Worm (Caenorhabditis elegans) whole organism, L4 larva: ENCODE measurements around the gene C16A3.2.

Source experiments
- F26F4.8 ChIP-seq: fragments of 200-800 bp; sonication (Bioruptor generic); conservative IDR thresholded peaks from 2 replicates; pipeline ENCODE4 v1.3.6; 2022; ENCODE audit warnings: missing genetic modification characterization, missing compliant biosample characterization
- F49E8.2 ChIP-seq: sonication (generic microtip); optimal IDR thresholded peaks from 2 replicates; lab custom pipeline; 2016; ENCODE audit warnings: missing compliant biosample characterization, mild to moderate bottlenecking, missing genetic modification characterization, borderline replicate concordance
- R02D3.7 ChIP-seq: fragments of 150-350 bp; sonication (generic microtip); optimal IDR thresholded peaks from 3 replicates; lab custom pipeline; 2014; ENCODE audit warnings: missing biosample characterization, missing genetic modification characterization
- T26A8.4 ChIP-seq: fragments of 200-800 bp; sonication (Bioruptor generic); IDR thresholded peaks from 2 replicates; pipeline ENCODE4 v1.3.6; 2022; ENCODE audit warnings: missing genetic modification characterization, missing compliant biosample characterization
- Y48G9A.11 ChIP-seq: fragments of 200-800 bp; sonication (Bioruptor generic); IDR thresholded peaks from 2 replicates; pipeline ENCODE4 v1.3.6; 2022; ENCODE audit warnings: missing genetic modification reagents, missing genetic modification characterization, missing compliant biosample characterization
- Y5F2A.4 ChIP-seq: fragments of 200-800 bp; sonication (Bioruptor generic); optimal IDR thresholded peaks from 2 replicates; lab custom pipeline; 2018; ENCODE audit warnings: mild to moderate bottlenecking, missing genetic modification characterization, missing compliant biosample characterization
- ZK337.2 ChIP-seq: fragments of 200-800 bp; sonication (Bioruptor generic); IDR thresholded peaks from 2 replicates; pipeline ENCODE4 v1.3.6; 2022; ENCODE audit warnings: missing genetic modification reagents, missing genetic modification characterization, missing compliant biosample characterization
- ZK546.5 ChIP-seq, 2 experiments: sonication (generic microtip); optimal IDR thresholded peaks; 2 replicates each; lab custom pipeline; 2017; ENCODE audit warnings: missing biosample characterization in 2 of 2, missing genetic modification characterization in 2 of 2
- aly-2 ChIP-seq: sonication (generic microtip); optimal IDR thresholded peaks from 2 replicates; lab custom pipeline; 2018; ENCODE audit warnings: missing biosample characterization, missing genetic modification characterization
- ama-1 ChIP-seq: fragments of 150-350 bp; optimal IDR thresholded peaks from 2 replicates; lab custom pipeline; 2014; ENCODE audit warnings: inconsistent platforms, mixed read lengths
- arid-1 ChIP-seq: fragments of 200-800 bp; sonication (Bioruptor generic); conservative IDR thresholded peaks from 2 replicates; pipeline ENCODE4 v1.3.6; 2022; ENCODE audit warnings: missing genetic modification reagents, missing genetic modification characterization, missing compliant biosample characterization
- ceh-20 ChIP-seq: fragments of 200-800 bp; sonication (Bioruptor generic); IDR thresholded peaks from 2 replicates; pipeline ENCODE4 v1.3.6; 2022; ENCODE audit warnings: missing genetic modification reagents, missing genetic modification characterization, missing compliant biosample characterization
- ces-1 ChIP-seq: fragments of 150-350 bp; sonication (generic microtip); optimal IDR thresholded peaks from 4 replicates; lab custom pipeline; 2014; ENCODE audit warnings: missing biosample characterization, missing genetic modification reagents, missing genetic modification characterization
- cey-2 ChIP-seq: sonication (generic microtip); optimal IDR thresholded peaks from 3 replicates; lab custom pipeline; 2017; ENCODE audit warnings: missing genetic modification characterization, mild to moderate bottlenecking, missing compliant biosample characterization, antibody characterized with exemption, borderline replicate concordance; ENCODE audit not compliant: insufficient read depth
- ctbp-1 ChIP-seq: fragments of 200-800 bp; sonication (Bioruptor generic); IDR thresholded peaks from 2 replicates; pipeline ENCODE4 v1.3.6; 2022; ENCODE audit warnings: missing genetic modification reagents, missing genetic modification characterization, missing compliant biosample characterization
- daf-12 ChIP-seq: fragments of 150-350 bp; optimal IDR thresholded peaks from 2 replicates; lab custom pipeline; 2014; ENCODE audit warnings: missing biosample characterization, missing genetic modification reagents, missing genetic modification characterization
- daf-19 ChIP-seq: fragments of 200-800 bp; sonication (Bioruptor generic); conservative IDR thresholded peaks from 2 replicates; pipeline ENCODE4 v1.3.6; 2022; ENCODE audit warnings: missing genetic modification characterization, missing compliant biosample characterization
- dmd-6 ChIP-seq: fragments of 200-800 bp; sonication (Bioruptor generic); IDR thresholded peaks from 2 replicates; pipeline ENCODE4 v1.3.6; 2022; ENCODE audit warnings: missing genetic modification reagents, missing genetic modification characterization, missing compliant biosample characterization
- dmd-8 ChIP-seq: fragments of 200-800 bp; sonication (Bioruptor generic); IDR thresholded peaks from 2 replicates; pipeline ENCODE4 v1.3.6; 2022; ENCODE audit warnings: missing genetic modification characterization, missing compliant biosample characterization
- dmd-9 ChIP-seq: fragments of 200-800 bp; sonication (Bioruptor generic); IDR thresholded peaks from 2 replicates; pipeline ENCODE4 v1.3.6; 2022; ENCODE audit warnings: missing genetic modification reagents, missing genetic modification characterization, missing compliant biosample characterization
- dpl-1 ChIP-seq: fragments of 150-350 bp; optimal IDR thresholded peaks from 2 replicates; lab custom pipeline; 2014; ENCODE audit warnings: missing biosample characterization, missing genetic modification reagents, missing genetic modification characterization
- duxl-1 ChIP-seq: sonication (generic microtip); optimal IDR thresholded peaks from 2 replicates; lab custom pipeline; 2016; ENCODE audit warnings: mild to moderate bottlenecking, missing genetic modification characterization, moderate library complexity, missing compliant biosample characterization; ENCODE audit not compliant: poor library complexity
- dve-1 ChIP-seq: sonication (generic microtip); optimal IDR thresholded peaks from 2 replicates; lab custom pipeline; 2017; ENCODE audit warnings: antibody characterized with exemption, mild to moderate bottlenecking, missing genetic modification characterization, missing compliant biosample characterization; ENCODE audit not compliant: insufficient read depth
- hif-1 ChIP-seq, 2 experiments: sonication (generic microtip); optimal IDR thresholded peaks; 2 replicates each; lab custom pipeline; 2016 to 2017; ENCODE audit warnings: missing compliant biosample characterization in 2 of 2, missing genetic modification characterization in 2 of 2, missing genetic modification reagents in 2 of 2, missing genotype in 2 of 2, mild to moderate bottlenecking in 1 of 2
- hlh-30 ChIP-seq: sonication (generic microtip); optimal IDR thresholded peaks from 2 replicates; lab custom pipeline; 2017; ENCODE audit warnings: antibody characterized with exemption, mild to moderate bottlenecking, missing genetic modification characterization, missing compliant biosample characterization; ENCODE audit not compliant: insufficient read depth
- hmg-1.1 ChIP-seq: fragments of 200-800 bp; sonication (Bioruptor generic); IDR thresholded peaks from 2 replicates; pipeline ENCODE4 v1.3.6; 2022; ENCODE audit warnings: missing genetic modification reagents, missing genetic modification characterization, missing compliant biosample characterization
- jun-1 ChIP-seq: fragments of 150-350 bp; optimal IDR thresholded peaks from 2 replicates; lab custom pipeline; 2014; ENCODE audit warnings: missing biosample characterization, missing genetic modification reagents, missing genetic modification characterization
- lin-1 ChIP-seq: fragments of 200-800 bp; sonication (Bioruptor generic); IDR thresholded peaks from 2 replicates; pipeline ENCODE4 v1.3.6; 2022; ENCODE audit warnings: missing genetic modification reagents, missing genetic modification characterization, missing compliant biosample characterization
- lsy-2 ChIP-seq, 2 experiments: fragments of 150-350 bp in 1 of 2; sonication (generic microtip) in 1 of 2; optimal IDR thresholded peaks; 2 replicates each; lab custom pipeline; 2014 to 2017; ENCODE audit warnings: missing biosample characterization in 2 of 2, missing genetic modification characterization in 2 of 2
- madf-5 ChIP-seq, 2 experiments: fragments of 200-800 bp; sonication (Bioruptor generic); IDR thresholded peaks; 2 replicates each; pipeline ENCODE4 v1.3.6; 2022; ENCODE audit warnings: missing compliant biosample characterization in 2 of 2, missing genetic modification characterization in 2 of 2
- nhr-10 ChIP-seq: fragments of 150-350 bp; optimal IDR thresholded peaks from 2 replicates; lab custom pipeline; 2014; ENCODE audit warnings: missing biosample characterization, missing genetic modification characterization
- nhr-102 ChIP-seq: sonication (generic microtip); optimal IDR thresholded peaks from 2 replicates; lab custom pipeline; 2016; ENCODE audit warnings: mild to moderate bottlenecking, missing genetic modification characterization, moderate library complexity, missing compliant biosample characterization
- nhr-11 ChIP-seq: fragments of 150-350 bp; optimal IDR thresholded peaks from 2 replicates; lab custom pipeline; 2014; ENCODE audit warnings: missing biosample characterization, missing genetic modification characterization
- nhr-111 ChIP-seq: fragments of 200-800 bp; sonication (Bioruptor generic); optimal IDR thresholded peaks from 2 replicates; lab custom pipeline; 2018; ENCODE audit warnings: mild to moderate bottlenecking, missing genetic modification characterization, missing compliant biosample characterization
- nhr-25 ChIP-seq: sonication (generic microtip); optimal IDR thresholded peaks from 2 replicates; lab custom pipeline; 2017; ENCODE audit warnings: missing genetic modification characterization, mild to moderate bottlenecking, missing compliant biosample characterization, antibody characterized with exemption, moderate library complexity, borderline replicate concordance; ENCODE audit not compliant: insufficient read depth
- nhr-28 ChIP-seq: fragments of 150-350 bp; optimal IDR thresholded peaks from 2 replicates; lab custom pipeline; 2014; ENCODE audit warnings: missing biosample characterization, missing genetic modification characterization
- nhr-41 ChIP-seq: fragments of 200-800 bp; sonication (Bioruptor generic); IDR thresholded peaks from 2 replicates; pipeline ENCODE4 v1.3.6; 2022; ENCODE audit warnings: missing genetic modification reagents, missing genetic modification characterization, missing compliant biosample characterization
- nhr-48 ChIP-seq: sonication (generic microtip); optimal IDR thresholded peaks from 2 replicates; lab custom pipeline; 2016; ENCODE audit warnings: mild to moderate bottlenecking, missing genetic modification characterization, missing compliant biosample characterization
- nhr-76 ChIP-seq: fragments of 150-350 bp; optimal IDR thresholded peaks from 2 replicates; lab custom pipeline; 2014; ENCODE audit warnings: missing biosample characterization, missing genetic modification characterization
- nhr-77 ChIP-seq: fragments of 150-350 bp; optimal IDR thresholded peaks from 2 replicates; lab custom pipeline; 2014; ENCODE audit warnings: missing biosample characterization, missing genetic modification characterization
- php-3 ChIP-seq: fragments of 200-800 bp; sonication (Bioruptor generic); IDR thresholded peaks from 2 replicates; pipeline ENCODE4 v1.3.6; 2022; ENCODE audit warnings: missing genetic modification reagents, missing genetic modification characterization, missing compliant biosample characterization
- saeg-2 ChIP-seq: fragments of 200-800 bp; sonication (Bioruptor generic); IDR thresholded peaks from 2 replicates; pipeline ENCODE4 v1.3.6; 2022; ENCODE audit warnings: missing genetic modification reagents, missing genetic modification characterization, missing compliant biosample characterization
- sdz-12 ChIP-seq: fragments of 200-800 bp; sonication (Bioruptor generic); optimal IDR thresholded peaks from 2 replicates; lab custom pipeline; 2018; ENCODE audit warnings: mild to moderate bottlenecking, missing genetic modification characterization, missing compliant biosample characterization
- set-16 ChIP-seq: fragments of 200-800 bp; sonication (Bioruptor generic); IDR thresholded peaks from 2 replicates; pipeline ENCODE4 v1.3.6; 2022; ENCODE audit warnings: missing genetic modification reagents, missing genetic modification characterization, missing compliant biosample characterization
- skn-1 ChIP-seq: fragments of 150-350 bp; optimal IDR thresholded peaks from 2 replicates; lab custom pipeline; 2014; ENCODE audit warnings: missing biosample characterization, missing genetic modification characterization
- spr-1 ChIP-seq: sonication (generic microtip); optimal IDR thresholded peaks from 2 replicates; lab custom pipeline; 2016; ENCODE audit warnings: mild to moderate bottlenecking, missing genetic modification characterization, missing compliant biosample characterization
- unc-62 ChIP-seq, 3 experiments: fragments of 150-350 bp in 1 of 3; sonication (generic microtip); optimal IDR thresholded peaks in 2 of 3; peaks in 1 of 3; 1 replicate in 1 of 3; 2 replicates in 2 of 3; lab custom pipeline; 2014 to 2017; ENCODE audit warnings: missing biosample characterization in 3 of 3, missing genetic modification characterization in 3 of 3, missing genetic modification reagents in 3 of 3, missing genotype in 1 of 3
- vab-7 ChIP-seq: fragments of 200-800 bp; sonication (Bioruptor generic); IDR thresholded peaks from 2 replicates; pipeline ENCODE4 v1.3.6; 2022; ENCODE audit warnings: missing genetic modification reagents, missing genetic modification characterization, missing compliant biosample characterization
- zfp-2 ChIP-seq: sonication (generic microtip); optimal IDR thresholded peaks from 2 replicates; lab custom pipeline; 2016; ENCODE audit warnings: mild to moderate bottlenecking, missing genetic modification characterization, missing compliant biosample characterization
- zip-2 ChIP-seq: fragments of 150-350 bp; optimal IDR thresholded peaks from 2 replicates; lab custom pipeline; 2014; ENCODE audit warnings: missing biosample characterization, missing genetic modification characterization

Gene C16A3.2

DNA sequence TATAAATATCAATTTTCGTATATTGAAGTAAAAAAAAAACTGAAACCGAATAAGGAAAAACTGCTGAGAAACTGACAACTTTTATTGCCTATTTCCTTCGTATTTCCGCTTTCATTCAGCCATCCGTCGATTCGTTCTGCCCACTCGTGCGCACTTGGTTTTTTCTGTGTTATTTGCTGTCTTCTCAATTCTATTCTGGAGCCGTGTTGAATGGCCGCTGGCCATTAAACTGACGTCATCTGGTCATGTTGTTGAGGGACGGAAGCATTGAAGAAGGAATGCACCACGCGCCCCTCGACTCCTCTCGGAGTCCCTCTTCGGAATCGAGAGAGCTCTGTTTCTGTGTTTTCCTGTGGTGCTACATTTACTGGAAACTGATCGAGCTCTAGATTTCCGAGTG, 41.1 kb upstream of the C16A3.2 start:
- TF ChIP-seq nhr-28 (tag; lab: Kevin White, UChicago) (no peak), set-16 (peak; percentile 35; the same call in 1 of the 2 replicates), spr-1 (tag; lab: Kevin White, UChicago) (no peak), zfp-2 (tag; lab: Kevin White, UChicago) (no peak), dmd-9 (GFP tag; lab: Robert Waterston, UW) (no peak), lsy-2 (tag; optimal IDR thresholded peaks at IDR 0.05; lab: Kevin White, UChicago) (peak in 1 of 2 experiments; percentile 66), arid-1 (GFP tag; lab: Robert Waterston, UW) (no peak), nhr-48 (tag; lab: Kevin White, UChicago) (peak; percentile 5), saeg-2 (GFP tag; lab: Robert Waterston, UW) (no peak), nhr-102 (tag; lab: Kevin White, UChicago) (no peak), dpl-1 (no peak), nhr-10 (tag; lab: Kevin White, UChicago) (no peak), nhr-11 (tag; lab: Kevin White, UChicago) (no peak), hlh-30 (tag; lab: Kevin White, UChicago) (peak; percentile 77), duxl-1 (tag; lab: Kevin White, UChicago) (no peak), Y5F2A.4 (GFP tag; lab: Kevin White, UChicago) (no peak), vab-7 (GFP tag; lab: Robert Waterston, UW) (no peak), daf-12 (tag; lab: Kevin White, UChicago) (no peak), sdz-12 (GFP tag; lab: Kevin White, UChicago) (no peak), daf-19 (no peak), nhr-111 (no peak), zip-2 (tag; lab: Kevin White, UChicago) (no peak), php-3 (GFP tag; lab: Robert Waterston, UW) (no peak), ama-1 (no peak), nhr-77 (tag; lab: Kevin White, UChicago) (no peak), jun-1 (tag; lab: Kevin White, UChicago) (no peak), dve-1 (tag; lab: Kevin White, UChicago) (no peak), ZK546.5 (tag; optimal IDR thresholded peaks at IDR 0.05; lab: Kevin White, UChicago) (no peak), hmg-1.1 (GFP tag; lab: Robert Waterston, UW) (0 out of 2 replicates have a peak, but pooled peaks have one; percentile 16), ces-1 (GFP tag; lab: Kevin White, UChicago) (no peak), aly-2 (no peak), nhr-41 (GFP tag; lab: Robert Waterston, UW) (no peak), Y48G9A.11 (GFP tag; lab: Robert Waterston, UW) (no peak), nhr-76 (no peak), dmd-6 (GFP tag; lab: Robert Waterston, UW) (peak; percentile 36), ZK337.2 (GFP tag; lab: Robert Waterston, UW) (no peak), ceh-20 (no peak), hif-1 (tag; optimal IDR thresholded peaks at IDR 0.05; lab: Kevin White, UChicago) (peak in 1 of 2 experiments; percentile 19), F26F4.8 (GFP tag; lab: Robert Waterston, UW) (no peak), nhr-25 (tag; lab: Kevin White, UChicago) (no peak), T26A8.4 (GFP tag; lab: Robert Waterston, UW) (no peak), skn-1 (tag; lab: Kevin White, UChicago) (no peak), R02D3.7 (no peak), dmd-8 (no peak), F49E8.2 (tag; lab: Kevin White, UChicago) (no peak), lin-1 (GFP tag; lab: Robert Waterston, UW) (no peak), ctbp-1 (GFP tag; lab: Robert Waterston, UW) (peak; percentile 73), unc-62 (GFP tag; optimal IDR thresholded peaks at IDR 0.05 in 1 of 2; lab: Kevin White, UChicago) (peak in 1 of 2 experiments; percentile 45), unc-62 (tag; optimal IDR thresholded peaks at IDR 0.05; lab: Kevin White, UChicago) (no peak), madf-5 (GFP tag; IDR thresholded peaks at IDR 0.05; lab: Robert Waterston, UW) (no peak), cey-2 (tag; lab: Kevin White, UChicago) (no peak)
